Worm (Caenorhabditis elegans) whole organism, mixed stage, embryonic: ENCODE results near the gene ZK686.2.

ENCODE experiments used
- blmp-1 ChIP-seq: fragments of 150-350 bp; optimal IDR thresholded peaks from 2 replicates; lab custom pipeline; 2014; ENCODE audit warnings: missing biosample characterization, missing genetic modification characterization
- ceh-39 ChIP-seq: fragments of 150-350 bp; optimal IDR thresholded peaks from 2 replicates; lab custom pipeline; 2014; ENCODE audit warnings: missing biosample characterization, missing genetic modification characterization
- ceh-43 ChIP-seq: fragments of 200-800 bp; sonication (Bioruptor generic); optimal IDR thresholded peaks from 2 replicates; lab custom pipeline; 2018; ENCODE audit warnings: mild to moderate bottlenecking, missing genetic modification characterization, moderate library complexity, missing compliant biosample characterization
- drap-1 ChIP-seq: fragments of 200-800 bp; sonication (Bioruptor generic); optimal IDR thresholded peaks from 3 replicates; lab custom pipeline; 2018; ENCODE audit warnings: mild to moderate bottlenecking, missing genetic modification characterization, missing compliant biosample characterization
- elt-1 ChIP-seq: sonication (generic microtip); optimal IDR thresholded peaks from 2 replicates; lab custom pipeline; 2017; ENCODE audit warnings: missing genetic modification characterization, mild to moderate bottlenecking, missing compliant biosample characterization, antibody characterized with exemption, moderate library complexity, borderline replicate concordance; ENCODE audit not compliant: insufficient read depth
- lin-13 ChIP-seq: fragments of 150-350 bp; optimal IDR thresholded peaks from 2 replicates; lab custom pipeline; 2014; ENCODE audit warnings: missing biosample characterization, missing genetic modification characterization
- nhr-12 ChIP-seq: fragments of 150-350 bp; optimal IDR thresholded peaks from 2 replicates; lab custom pipeline; 2014; ENCODE audit warnings: missing biosample characterization, missing genetic modification characterization
- nhr-2 ChIP-seq: fragments of 150-350 bp; optimal IDR thresholded peaks from 2 replicates; lab custom pipeline; 2014; ENCODE audit warnings: missing biosample characterization, missing genetic modification characterization
- nhr-28 ChIP-seq: fragments of 150-350 bp; optimal IDR thresholded peaks from 2 replicates; lab custom pipeline; 2014; ENCODE audit warnings: missing biosample characterization, missing genetic modification characterization
- snpc-4 ChIP-seq: fragments of 150-350 bp; optimal IDR thresholded peaks from 2 replicates; lab custom pipeline; 2014; ENCODE audit warnings: missing biosample characterization, missing genetic modification characterization
- unc-120 ChIP-seq: sonication (generic microtip); optimal IDR thresholded peaks from 2 replicates; lab custom pipeline; 2017; ENCODE audit warnings: missing genetic modification characterization, missing compliant biosample characterization; ENCODE audit not compliant: poor library complexity, severe bottlenecking
- unc-39 ChIP-seq: fragments of 150-350 bp; optimal IDR thresholded peaks from 2 replicates; lab custom pipeline; 2014; ENCODE audit warnings: missing biosample characterization, missing genetic modification characterization
- unc-62 ChIP-seq: fragments of 150-350 bp; optimal IDR thresholded peaks from 2 replicates; lab custom pipeline; 2014; ENCODE audit warnings: missing biosample characterization, missing genetic modification reagents, missing genetic modification characterization
- ztf-11 ChIP-seq: fragments of 150-350 bp; optimal IDR thresholded peaks from 2 replicates; lab custom pipeline; 2014; ENCODE audit warnings: missing biosample characterization, missing genetic modification characterization

ce11 chrIII:7792209-7792608 lies 26.4 kb upstream of the ZK686.2 start:
- no peak for TF ChIP-seq elt-1 (tag; lab: Kevin White, UChicago)
- TF ChIP-seq ceh-43 (GFP tag; lab: Kevin White, UChicago), result no peak
- no peak for TF ChIP-seq unc-39 (tag; lab: Kevin White, UChicago)
- TF ChIP-seq drap-1 (GFP tag; lab: Kevin White, UChicago), result no peak
- no peak for TF ChIP-seq lin-13 (tag; lab: Kevin White, UChicago)
- TF ChIP-seq nhr-28, result no peak
- no peak for TF ChIP-seq ceh-39 (tag; lab: Kevin White, UChicago)
- no peak for TF ChIP-seq unc-120 (tag; lab: Kevin White, UChicago)
- no peak for TF ChIP-seq nhr-12
- TF ChIP-seq snpc-4, result no peak
- no peak for TF ChIP-seq unc-62 (GFP tag; lab: Kevin White, UChicago)
- no peak for TF ChIP-seq nhr-2 (tag; lab: Kevin White, UChicago)
- TF ChIP-seq blmp-1 (tag; lab: Kevin White, UChicago), result no peak
- no peak for TF ChIP-seq ztf-11 (tag; lab: Kevin White, UChicago)
